Worm (Caenorhabditis elegans) whole organism, early embryonic: ENCODE data around the gene icap-1.

Experiments
- B0310.2 ChIP-seq: sonication (generic microtip); optimal IDR thresholded peaks from 2 replicates; lab custom pipeline; 2016; ENCODE audit warnings: mild to moderate bottlenecking, missing genetic modification characterization, missing compliant biosample characterization
- F13C5.2 ChIP-seq: sonication (generic microtip); optimal IDR thresholded peaks from 2 replicates; lab custom pipeline; 2017; ENCODE audit warnings: mild to moderate bottlenecking, missing genetic modification characterization, inconsistent platforms, missing compliant biosample characterization
- aly-1 ChIP-seq: sonication (generic microtip); optimal IDR thresholded peaks from 2 replicates; lab custom pipeline; 2016; ENCODE audit warnings: missing genetic modification characterization, missing compliant biosample characterization
- ama-1 ChIP-seq: fragments of 150-350 bp; optimal IDR thresholded peaks from 2 replicates; lab custom pipeline; 2014
- ceh-13 ChIP-seq: fragments of 200-800 bp; sonication (Bioruptor generic); optimal IDR thresholded peaks from 2 replicates; lab custom pipeline; 2018; ENCODE audit warnings: mild to moderate bottlenecking, missing genetic modification characterization, missing compliant biosample characterization
- ceh-36 ChIP-seq: sonication (generic microtip); optimal IDR thresholded peaks from 2 replicates; lab custom pipeline; 2016; ENCODE audit warnings: missing genetic modification characterization, inconsistent platforms, missing compliant biosample characterization
- ets-7 ChIP-seq: sonication (generic microtip); optimal IDR thresholded peaks from 2 replicates; lab custom pipeline; 2016; ENCODE audit warnings: missing genotype, missing genetic modification characterization, missing compliant biosample characterization
- flt-1 ChIP-seq: fragments of 200-800 bp; sonication (Bioruptor generic); IDR thresholded peaks from 2 replicates; pipeline ENCODE4 v1.3.6; 2022; ENCODE audit warnings: missing genetic modification characterization, missing compliant biosample characterization
- hmbx-1 ChIP-seq: sonication (generic microtip); optimal IDR thresholded peaks from 2 replicates; lab custom pipeline; 2016; ENCODE audit warnings: mild to moderate bottlenecking, missing genetic modification characterization, missing compliant biosample characterization
- hmg-4 ChIP-seq: fragments of 200-800 bp; sonication (Bioruptor generic); optimal IDR thresholded peaks from 2 replicates; lab custom pipeline; 2018; ENCODE audit warnings: mild to moderate bottlenecking, missing genetic modification characterization, missing compliant biosample characterization
- hnd-1 ChIP-seq: sonication (generic microtip); optimal IDR thresholded peaks from 2 replicates; lab custom pipeline; 2016; ENCODE audit warnings: missing genetic modification characterization, missing compliant biosample characterization
- pes-1 ChIP-seq: fragments of 200-800 bp; sonication (Bioruptor generic); IDR thresholded peaks from 2 replicates; pipeline ENCODE4 v1.3.6; 2022; ENCODE audit warnings: missing genetic modification reagents, missing genetic modification characterization, missing compliant biosample characterization
- scrt-1 ChIP-seq: fragments of 200-800 bp; sonication (Bioruptor generic); IDR thresholded peaks from 2 replicates; pipeline ENCODE4 v1.3.6; 2022; ENCODE audit warnings: missing genetic modification characterization, missing compliant biosample characterization
- sea-1 ChIP-seq: fragments of 200-800 bp; sonication (Bioruptor generic); conservative IDR thresholded peaks from 2 replicates; pipeline ENCODE4 v1.3.6; 2022; ENCODE audit warnings: missing genetic modification characterization, missing compliant biosample characterization
- tbx-11 ChIP-seq: fragments of 200-800 bp; sonication (Bioruptor generic); IDR thresholded peaks from 2 replicates; pipeline ENCODE4 v1.3.6; 2022; ENCODE audit warnings: missing genetic modification characterization, missing compliant biosample characterization
- tbx-37 ChIP-seq: fragments of 200-800 bp; sonication (Bioruptor generic); conservative IDR thresholded peaks from 2 replicates; pipeline ENCODE4 v1.3.6; 2022; ENCODE audit warnings: missing genetic modification reagents, missing genetic modification characterization, missing compliant biosample characterization
- tra-4 ChIP-seq: sonication (generic microtip); optimal IDR thresholded peaks from 2 replicates; lab custom pipeline; 2017; ENCODE audit warnings: missing genetic modification characterization, missing compliant biosample characterization

icap-1 gene

DNA sequence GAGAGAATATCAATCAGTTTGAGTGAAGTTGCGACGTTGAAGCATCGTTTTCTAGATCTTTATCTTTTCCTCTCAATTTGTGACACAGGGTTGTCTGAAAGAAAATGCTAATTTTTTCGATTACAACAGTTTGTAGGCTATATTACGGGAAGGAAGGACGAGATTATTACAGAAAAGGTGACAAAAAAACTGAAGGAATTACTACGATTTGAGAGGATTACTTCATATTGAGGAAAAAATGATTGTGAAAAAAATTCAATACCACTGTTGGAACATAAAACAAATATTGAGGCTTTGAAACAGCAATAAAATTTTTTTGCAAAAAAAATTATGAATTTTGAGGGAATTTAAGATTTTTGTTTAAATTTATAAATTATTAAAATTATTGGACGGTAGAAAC, 21.0 kb upstream of the icap-1 start, which contains the start of gene Y45F10D.14:
Gene Y45F10D.14 (minus strand): TSS at position 101 of the 400 bp plus-strand sequence.
- TF ChIP-seq ama-1: no peak

DNA sequence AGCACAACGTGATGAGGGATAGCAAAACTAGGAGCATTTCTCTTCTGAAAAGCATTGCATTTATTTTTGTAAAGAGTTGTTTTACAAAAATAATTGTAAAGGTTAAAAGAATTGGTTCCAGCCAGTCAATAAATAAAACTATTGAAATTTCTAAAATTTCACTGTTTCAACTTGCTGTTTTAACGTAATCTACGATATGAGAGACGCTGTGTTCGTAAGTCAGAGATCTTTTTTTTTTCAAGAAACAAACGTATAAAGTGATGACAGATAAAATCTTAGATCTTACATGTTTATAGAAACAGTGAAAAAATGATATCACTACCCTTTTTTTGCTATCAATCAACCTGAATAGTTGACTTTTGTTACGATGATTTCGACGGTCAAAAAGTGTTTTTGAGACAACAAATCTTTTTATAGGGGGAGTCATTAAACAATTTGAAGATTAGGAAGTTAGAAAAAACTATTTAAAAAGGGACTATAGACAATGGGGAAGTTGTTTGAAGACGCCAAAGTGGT, 11.2 kb upstream of the icap-1 start, which contains the start of gene Y45F10D.6:
Gene Y45F10D.6 (minus strand): TSS at position 51 of the 516 bp plus-strand sequence.
- TF ChIP-seq F13C5.2 (tag; lab: Kevin White, UChicago): no peak
- no peak for TF ChIP-seq hmg-4
- TF ChIP-seq ceh-36 (tag; lab: Kevin White, UChicago): no peak
- TF ChIP-seq tbx-37 (GFP tag; lab: Robert Waterston, UW): no peak
- no peak for TF ChIP-seq hnd-1 (tag; lab: Kevin White, UChicago)
- no peak for TF ChIP-seq pes-1
- no peak for TF ChIP-seq sea-1 (GFP tag; lab: Robert Waterston, UW)
- TF ChIP-seq aly-1 (tag; lab: Kevin White, UChicago): no peak
- no peak for TF ChIP-seq tbx-11
- no peak for TF ChIP-seq tra-4
- no peak for TF ChIP-seq scrt-1 (GFP tag; lab: Robert Waterston, UW)

DNA sequence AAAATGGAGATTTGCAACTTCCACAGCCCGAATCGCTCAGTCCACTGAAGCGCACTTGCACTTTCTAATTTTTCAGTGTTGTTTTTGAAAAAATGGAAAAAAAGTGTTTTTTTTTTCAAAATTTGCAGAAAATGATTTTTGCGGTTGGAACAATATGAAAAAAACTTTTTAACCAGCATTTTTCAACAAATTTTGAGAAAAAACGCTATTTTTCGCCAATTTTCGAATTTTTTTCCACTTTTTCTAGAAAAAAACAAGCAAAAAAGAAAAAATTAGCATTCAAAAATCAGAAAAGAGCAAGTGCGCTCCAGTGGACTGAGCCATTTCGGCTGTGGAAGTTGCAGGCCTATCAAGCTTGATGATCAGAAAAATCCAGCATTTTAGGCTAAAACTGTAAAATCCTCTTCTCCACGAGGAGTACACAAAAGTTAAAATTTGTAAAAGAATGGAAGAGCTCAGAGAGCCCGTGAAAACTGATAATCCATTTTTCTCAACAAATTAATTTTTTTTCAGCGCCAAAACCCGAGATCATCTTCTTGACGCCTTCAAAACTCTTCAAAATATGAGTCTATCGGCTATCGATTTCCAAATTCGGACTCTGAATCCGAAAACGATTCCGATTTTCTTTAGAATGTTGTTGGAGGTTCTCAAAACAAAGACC, 8.6 kb upstream of the icap-1 start:
- TF ChIP-seq ceh-13: no peak
- TF ChIP-seq flt-1 (GFP tag; lab: Robert Waterston, UW): no peak
- TF ChIP-seq pes-1: no peak
- peak; percentile 43 for TF ChIP-seq ama-1
- TF ChIP-seq scrt-1 (GFP tag; lab: Robert Waterston, UW): no peak
- no peak for TF ChIP-seq hmbx-1 (tag; lab: Kevin White, UChicago)
- TF ChIP-seq tbx-11: no peak
- TF ChIP-seq aly-1 (tag; lab: Kevin White, UChicago): no peak

DNA sequence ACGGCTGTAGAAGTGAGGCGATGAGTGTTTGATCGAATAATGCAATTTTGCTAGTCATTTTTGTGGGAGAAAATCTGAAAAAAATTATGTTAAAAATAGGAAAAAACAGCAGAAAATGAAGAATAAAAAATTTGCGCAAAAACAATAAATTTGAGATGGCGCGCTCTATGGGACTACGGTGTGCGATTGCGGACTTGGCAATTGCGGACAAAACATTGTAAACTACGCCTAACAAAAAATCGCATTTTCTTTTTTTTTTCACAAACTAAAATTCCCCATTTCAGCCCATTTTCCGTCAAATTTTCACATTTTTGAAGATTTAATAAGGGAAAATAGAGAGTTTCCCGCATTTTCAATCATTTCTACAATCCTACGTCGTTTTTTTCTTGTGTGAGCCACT, 1.9 kb upstream of the icap-1 start, which contains the start of the genes sas-6 and Y45F10D.7:
Gene sas-6 (minus strand): TSS at position 80 of the 400 bp plus-strand sequence.
Gene Y45F10D.7 (plus strand): TSS at position 256 of the 400 bp plus-strand sequence.
- 0 out of 2 replicates have a peak, but pooled peaks have one; percentile 47 for TF ChIP-seq pes-1
- peak; percentile 84 for TF ChIP-seq F13C5.2 (tag; lab: Kevin White, UChicago)
- 0 out of 2 replicates have a peak, but pooled peaks have one; percentile 22 for TF ChIP-seq flt-1 (GFP tag; lab: Robert Waterston, UW)
- no peak for TF ChIP-seq sea-1 (GFP tag; lab: Robert Waterston, UW)
- TF ChIP-seq tbx-11: 0 out of 2 replicates have a peak, but pooled peaks have one; percentile 40
- no peak for TF ChIP-seq hmg-4

DNA sequence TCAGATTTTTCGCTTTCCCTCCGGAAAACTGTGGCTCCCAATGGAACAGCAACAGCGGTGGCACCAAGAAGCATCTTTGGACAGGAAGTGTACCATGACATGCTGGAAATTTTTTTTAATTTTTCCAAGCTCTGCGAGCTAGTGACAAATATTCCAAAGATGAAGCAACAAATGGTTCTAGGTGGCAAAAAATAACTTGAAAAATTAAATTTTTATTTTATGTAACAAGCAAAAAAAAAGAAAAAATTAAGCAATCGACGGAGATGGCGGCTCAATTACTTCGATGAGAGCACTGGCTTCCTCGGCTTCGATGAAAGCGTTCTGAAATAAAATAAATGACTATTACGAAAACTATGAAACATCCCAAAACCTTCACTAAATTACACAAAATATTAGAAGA, 1.2 kb downstream of the icap-1 start, which contains the start of gene lact-9:
Gene lact-9 (minus strand): TSS at position 101 of the 400 bp plus-strand sequence.
- TF ChIP-seq hmg-4 (no peak), tbx-37 (GFP tag; lab: Robert Waterston, UW) (no peak), hmbx-1 (tag; lab: Kevin White, UChicago) (no peak), sea-1 (GFP tag; lab: Robert Waterston, UW) (no peak), ceh-36 (tag; lab: Kevin White, UChicago) (no peak), aly-1 (tag; lab: Kevin White, UChicago) (no peak), pes-1 (no peak), tra-4 (no peak), tbx-11 (no peak), ama-1 (no peak), F13C5.2 (tag; lab: Kevin White, UChicago) (no peak), hnd-1 (tag; lab: Kevin White, UChicago) (no peak)

DNA sequence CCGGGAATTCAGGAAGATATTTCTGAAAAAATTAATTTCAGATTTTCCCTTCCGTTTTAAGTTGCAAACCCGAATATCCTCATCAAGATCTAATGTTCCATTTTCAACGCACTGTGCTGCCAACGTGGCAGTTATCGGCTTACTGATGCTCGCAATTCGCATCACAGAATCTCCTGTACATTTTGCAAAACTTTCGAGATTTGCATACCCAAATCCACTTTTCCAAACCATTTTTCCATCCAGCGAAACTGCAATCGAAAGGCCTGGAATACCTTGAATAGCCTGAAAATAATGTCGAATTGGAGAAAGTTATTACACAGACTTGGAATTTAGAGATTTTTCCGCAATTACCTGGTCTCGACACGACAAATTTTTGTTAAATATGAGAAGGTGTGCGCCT, 2.0 kb downstream of the icap-1 start:
- TF ChIP-seq B0310.2 (tag; lab: Kevin White, UChicago) (no peak), sea-1 (GFP tag; lab: Robert Waterston, UW) (no peak), tbx-37 (GFP tag; lab: Robert Waterston, UW) (no peak), hmbx-1 (tag; lab: Kevin White, UChicago) (no peak), ets-7 (tag; lab: Kevin White, UChicago) (no peak)

DNA sequence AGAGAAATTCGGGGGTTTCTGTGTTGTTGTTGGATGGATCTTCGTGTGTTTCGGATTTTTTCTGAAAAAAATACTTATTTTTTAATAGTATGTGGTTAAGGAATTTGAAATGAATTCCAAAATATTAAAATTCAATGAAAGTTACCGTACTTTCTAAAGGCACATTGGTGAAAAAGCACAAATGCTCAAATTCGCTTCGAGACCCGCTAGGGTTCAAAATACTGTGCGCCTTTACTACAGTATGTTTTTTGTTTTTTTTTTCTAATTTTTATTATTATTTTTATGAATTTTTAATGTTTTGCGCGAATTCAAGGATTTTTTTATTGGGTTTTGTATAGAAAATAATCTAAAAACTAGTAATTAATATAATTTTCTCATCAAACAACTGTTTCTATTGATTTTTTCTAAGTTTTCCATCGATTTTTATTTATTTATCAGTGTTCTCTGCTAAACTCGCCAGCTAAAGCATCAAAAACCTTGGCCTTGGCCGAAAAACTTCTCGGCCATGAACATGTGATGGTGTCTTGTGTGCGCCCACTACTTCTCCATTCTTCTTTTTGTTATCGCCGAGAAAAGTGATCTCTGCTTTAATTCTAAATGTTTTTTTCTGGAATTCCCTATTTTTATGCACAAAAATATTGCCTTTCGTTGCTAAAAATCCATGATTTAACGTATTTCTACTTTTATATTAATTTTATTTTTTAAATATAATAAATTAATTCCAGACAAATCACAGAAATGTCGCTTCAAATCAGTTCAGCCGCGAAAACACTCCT, 3.3 kb downstream of the icap-1 start, which contains the start of gene iscu-1:
Gene iscu-1 (plus strand): TSS at position 726 of the 776 bp plus-strand sequence.
- TF ChIP-seq sea-1 (GFP tag; lab: Robert Waterston, UW) (no peak), ama-1 (no peak), ceh-13 (no peak), ceh-36 (tag; lab: Kevin White, UChicago) (no peak), F13C5.2 (tag; lab: Kevin White, UChicago) (no peak), aly-1 (tag; lab: Kevin White, UChicago) (no peak), hmg-4 (no peak), tbx-37 (GFP tag; lab: Robert Waterston, UW) (no peak; the same call in 1 of the 2 replicates), hnd-1 (tag; lab: Kevin White, UChicago) (no peak)

DNA sequence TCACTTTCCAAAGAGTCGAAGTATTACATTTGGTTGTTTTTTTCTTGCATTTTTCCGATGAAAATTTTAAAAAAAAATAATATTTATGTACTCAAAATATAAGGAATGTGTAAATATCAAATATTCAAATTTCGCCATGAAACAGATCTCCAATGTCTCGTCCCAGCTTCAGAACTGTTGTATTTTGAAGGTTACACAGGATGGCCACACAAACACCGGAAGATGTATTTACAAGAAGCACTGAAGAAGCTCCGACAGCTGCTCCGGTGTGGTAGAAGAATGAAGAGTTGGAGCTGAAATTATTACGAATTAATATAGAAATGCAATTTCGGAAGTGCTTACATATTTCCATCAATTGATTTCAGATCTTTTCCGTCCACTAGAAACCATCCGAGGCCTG, 4.4 kb downstream of the icap-1 start:
- TF ChIP-seq sea-1 (GFP tag; lab: Robert Waterston, UW) (no peak), aly-1 (tag; lab: Kevin White, UChicago) (no peak), pes-1 (no peak), scrt-1 (GFP tag; lab: Robert Waterston, UW) (no peak), tbx-11 (no peak), tbx-37 (GFP tag; lab: Robert Waterston, UW) (no peak), ceh-36 (tag; lab: Kevin White, UChicago) (no peak), hmbx-1 (tag; lab: Kevin White, UChicago) (no peak), F13C5.2 (tag; lab: Kevin White, UChicago) (no peak), ets-7 (tag; lab: Kevin White, UChicago) (no peak)
